Fruit fly (Drosophila melanogaster): ENCODE measurements around the gene CG43678.

The CG43678 gene

dm6 chr3L:15049395-15049794 is at the start of gene CG43678:
CG43678 (minus strand) TSS chr3L:15049495.
- TF ChIP-seq psq (optimal IDR thresholded peaks at IDR 0.05) (no peak), usp (GFP tag; optimal IDR thresholded peaks at IDR 0.05) (no peak), CG8478 (optimal IDR thresholded peaks at IDR 0.05) (no peak), EcR (GFP tag; optimal IDR thresholded peaks at IDR 0.05) (no peak), pan (optimal IDR thresholded peaks at IDR 0.05) (no peak), Dll (optimal IDR thresholded peaks at IDR 0.05) (no peak)

- TF ChIP-seq psq (optimal IDR thresholded peaks at IDR 0.05) (no peak), usp (GFP tag; optimal IDR thresholded peaks at IDR 0.05) (no peak), EcR (GFP tag; optimal IDR thresholded peaks at IDR 0.05) (no peak), pan (optimal IDR thresholded peaks at IDR 0.05) (no peak), Dll (optimal IDR thresholded peaks at IDR 0.05) (no peak), CG8478 (optimal IDR thresholded peaks at IDR 0.05) (no peak)
Measured at dm6 chr3L:15097878-15098520, 48.7 kb upstream of the CG43678 start, which contains the start of gene Ctps. Ctps (plus strand) TSS chr3L:15097914.

- TF ChIP-seq usp (GFP tag; optimal IDR thresholded peaks at IDR 0.05) (no peak), CG8478 (optimal IDR thresholded peaks at IDR 0.05) (no peak), EcR (GFP tag; optimal IDR thresholded peaks at IDR 0.05) (no peak), Dll (optimal IDR thresholded peaks at IDR 0.05) (no peak), psq (optimal IDR thresholded peaks at IDR 0.05) (no peak), pan (optimal IDR thresholded peaks at IDR 0.05) (no peak)
Measured at dm6 chr3L:15094589-15095288, 45.4 kb upstream of the CG43678 start, which contains the start of the genes sstn, Plp and GlyRS. sstn (minus strand) TSS chr3L:15094719. Plp (minus strand) TSS chr3L:15094724. GlyRS (plus strand) TSS chr3L:15095142.

dm6 chr3L:15093929-15094588 is 44.8 kb upstream of the CG43678 start:
- TF ChIP-seq CG8478 (optimal IDR thresholded peaks at IDR 0.05) = no peak
- no peak for TF ChIP-seq psq (optimal IDR thresholded peaks at IDR 0.05)
- no peak for TF ChIP-seq usp (GFP tag; optimal IDR thresholded peaks at IDR 0.05)
- no peak for TF ChIP-seq pan (optimal IDR thresholded peaks at IDR 0.05)
- no peak for TF ChIP-seq Dll (optimal IDR thresholded peaks at IDR 0.05)
- no peak for TF ChIP-seq EcR (GFP tag; optimal IDR thresholded peaks at IDR 0.05)

- no peak for TF ChIP-seq EcR (GFP tag; optimal IDR thresholded peaks at IDR 0.05)
- no peak for TF ChIP-seq CG8478 (optimal IDR thresholded peaks at IDR 0.05)
- TF ChIP-seq usp (GFP tag; optimal IDR thresholded peaks at IDR 0.05) = no peak
- TF ChIP-seq psq (optimal IDR thresholded peaks at IDR 0.05) = no peak
- no peak for TF ChIP-seq Dll (optimal IDR thresholded peaks at IDR 0.05)
- no peak for TF ChIP-seq pan (optimal IDR thresholded peaks at IDR 0.05)
Measured at dm6 chr3L:15089887-15090679, 40.8 kb upstream of the CG43678 start.

- TF ChIP-seq CG8478 (optimal IDR thresholded peaks at IDR 0.05) = no peak
- no peak for TF ChIP-seq EcR (GFP tag; optimal IDR thresholded peaks at IDR 0.05)
- no peak for TF ChIP-seq usp (GFP tag; optimal IDR thresholded peaks at IDR 0.05)
- no peak for TF ChIP-seq Dll (optimal IDR thresholded peaks at IDR 0.05)
- TF ChIP-seq psq (optimal IDR thresholded peaks at IDR 0.05) = no peak
- TF ChIP-seq pan (optimal IDR thresholded peaks at IDR 0.05) = no peak
Measured at dm6 chr3L:15089083-15089704, 39.9 kb upstream of the CG43678 start.

- no peak for TF ChIP-seq EcR (GFP tag; optimal IDR thresholded peaks at IDR 0.05)
- no peak for TF ChIP-seq CG8478 (optimal IDR thresholded peaks at IDR 0.05)
- no peak for TF ChIP-seq psq (optimal IDR thresholded peaks at IDR 0.05)
- TF ChIP-seq Dll (optimal IDR thresholded peaks at IDR 0.05) = no peak
- no peak for TF ChIP-seq usp (GFP tag; optimal IDR thresholded peaks at IDR 0.05)
- TF ChIP-seq pan (optimal IDR thresholded peaks at IDR 0.05) = no peak
Measured at dm6 chr3L:15088285-15088684, 39.0 kb upstream of the CG43678 start.

dm6 chr3L:15084288-15084687 is 35.0 kb upstream of the CG43678 start:
- TF ChIP-seq EcR (GFP tag; optimal IDR thresholded peaks at IDR 0.05) = no peak
- TF ChIP-seq Dll (optimal IDR thresholded peaks at IDR 0.05) = no peak
- no peak for TF ChIP-seq pan (optimal IDR thresholded peaks at IDR 0.05)
- TF ChIP-seq psq (optimal IDR thresholded peaks at IDR 0.05) = no peak

dm6 chr3L:15079278-15079677 is 30.0 kb upstream of the CG43678 start:
- no peak for TF ChIP-seq pan (optimal IDR thresholded peaks at IDR 0.05)
- no peak for TF ChIP-seq usp (GFP tag; optimal IDR thresholded peaks at IDR 0.05)
- no peak for TF ChIP-seq Dll (optimal IDR thresholded peaks at IDR 0.05)

dm6 chr3L:15078347-15078746 is 29.1 kb upstream of the CG43678 start, which contains the start of gene Or71a:
Or71a (minus strand) TSS chr3L:15078447.
- no peak for TF ChIP-seq pan (optimal IDR thresholded peaks at IDR 0.05)
- no peak for TF ChIP-seq CG8478 (optimal IDR thresholded peaks at IDR 0.05)
- TF ChIP-seq EcR (GFP tag; optimal IDR thresholded peaks at IDR 0.05) = no peak
- TF ChIP-seq Dll (optimal IDR thresholded peaks at IDR 0.05) = no peak

- TF ChIP-seq pan (optimal IDR thresholded peaks at IDR 0.05) = no peak
- no peak for TF ChIP-seq psq (optimal IDR thresholded peaks at IDR 0.05)
- no peak for TF ChIP-seq CG8478 (optimal IDR thresholded peaks at IDR 0.05)
- TF ChIP-seq EcR (GFP tag; optimal IDR thresholded peaks at IDR 0.05) = no peak
- no peak for TF ChIP-seq usp (GFP tag; optimal IDR thresholded peaks at IDR 0.05)
- TF ChIP-seq Dll (optimal IDR thresholded peaks at IDR 0.05) = no peak
Measured at dm6 chr3L:15076380-15076779, 27.1 kb upstream of the CG43678 start.
